Worm (Caenorhabditis elegans): ENCODE data around the gene kup-1.

DNA sequence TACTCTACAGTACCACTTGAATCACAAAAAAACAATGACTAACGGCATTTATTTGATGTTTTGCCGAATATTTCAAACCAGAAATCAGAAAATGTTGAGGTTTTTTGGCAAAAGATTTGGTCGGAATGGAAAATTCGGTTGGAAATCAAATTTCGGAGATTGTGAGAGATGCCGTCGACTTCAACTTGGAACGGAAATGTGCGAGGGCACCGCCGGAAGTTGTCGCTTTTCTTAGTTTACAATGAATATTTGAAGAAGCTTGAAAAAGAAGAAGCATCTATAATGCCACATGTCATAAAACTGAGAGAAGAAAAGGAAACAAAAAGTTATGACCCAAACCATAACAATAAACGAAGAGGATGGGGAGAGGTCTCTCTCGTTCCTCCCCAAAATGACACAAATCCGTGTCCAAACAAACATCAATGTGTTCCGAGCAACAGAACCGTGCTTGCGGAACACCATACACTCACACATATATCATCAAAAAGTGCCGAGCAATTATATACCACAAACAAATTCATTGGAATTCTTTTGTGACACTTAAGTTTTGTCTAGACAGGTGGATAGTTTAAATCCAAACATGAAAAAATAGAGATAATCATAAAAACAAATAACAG is 50.1 kb downstream of the kup-1 start:
- TF ChIP-seq ceh-9 (tag; optimal IDR thresholded peaks at IDR 0.05), result no peak
- no peak for TF ChIP-seq nfya-1 (tag; optimal IDR thresholded peaks at IDR 0.05)
- TF ChIP-seq tbx-7 (tag; optimal IDR thresholded peaks at IDR 0.05), result no peak
- TF ChIP-seq hlh-6 (tag; optimal IDR thresholded peaks at IDR 0.05), result no peak
- TF ChIP-seq pha-4 (tag; optimal IDR thresholded peaks at IDR 0.05), result no peak
- no peak for TF ChIP-seq pha-2 (tag; optimal IDR thresholded peaks at IDR 0.05)
- no peak for TF ChIP-seq tbx-2 (tag; optimal IDR thresholded peaks at IDR 0.05)
- TF ChIP-seq pag-3 (tag; optimal IDR thresholded peaks at IDR 0.05; ENCODE audit: borderline replicate concordance), result no peak
- TF ChIP-seq sox-2 (GFP tag; IDR thresholded peaks at IDR 0.05), result no peak
- no peak for TF ChIP-seq hlh-15 (tag; optimal IDR thresholded peaks at IDR 0.05)

All from whole organism, late embryonic.